Worm (Caenorhabditis elegans) whole organism, midembryonic: Measurements from ENCODE around the gene spp-16.

ENCODE experiments used
- T22C8.4 ChIP-seq: fragments of 200-800 bp; sonication (Bioruptor generic); IDR thresholded peaks from 2 replicates; pipeline ENCODE4 v1.3.6; 2022; ENCODE audit warnings: missing genetic modification characterization, missing compliant biosample characterization
- cog-1 ChIP-seq: sonication (generic microtip); optimal IDR thresholded peaks from 2 replicates; lab custom pipeline; 2016; ENCODE audit warnings: missing genetic modification characterization, missing compliant biosample characterization
- flt-1 ChIP-seq: fragments of 200-800 bp; sonication (Bioruptor generic); IDR thresholded peaks from 2 replicates; pipeline ENCODE4 v1.3.6; 2022; ENCODE audit warnings: missing genetic modification characterization, missing compliant biosample characterization
- klf-2 ChIP-seq: fragments of 200-800 bp; sonication (Bioruptor generic); conservative IDR thresholded peaks from 2 replicates; pipeline ENCODE4 v1.3.6; 2022; ENCODE audit warnings: missing genetic modification reagents, missing genetic modification characterization, missing compliant biosample characterization
- med-1 ChIP-seq: sonication (generic microtip); optimal IDR thresholded peaks from 2 replicates; lab custom pipeline; 2017; ENCODE audit warnings: missing genetic modification characterization, mild to moderate bottlenecking, missing compliant biosample characterization, antibody characterized with exemption, missing genetic modification reagents; ENCODE audit not compliant: insufficient read depth
- ref-1 ChIP-seq: fragments of 200-800 bp; sonication (Bioruptor generic); conservative IDR thresholded peaks from 2 replicates; pipeline ENCODE4 v1.3.6; 2022; ENCODE audit warnings: missing genetic modification reagents, missing genetic modification characterization, missing compliant biosample characterization
- tab-1 ChIP-seq: fragments of 200-800 bp; sonication (Bioruptor generic); IDR thresholded peaks from 2 replicates; pipeline ENCODE4 v1.3.6; 2022; ENCODE audit warnings: missing genetic modification characterization, missing compliant biosample characterization
- ztf-23 ChIP-seq: fragments of 200-800 bp; sonication (Bioruptor generic); IDR thresholded peaks from 2 replicates; pipeline ENCODE4 v1.3.6; 2022; ENCODE audit warnings: missing genetic modification reagents, missing genetic modification characterization, missing compliant biosample characterization
- ztf-29 ChIP-seq: fragments of 200-800 bp; sonication (Bioruptor generic); IDR thresholded peaks from 2 replicates; pipeline ENCODE4 v1.3.6; 2022; ENCODE audit warnings: missing genetic modification reagents, missing genetic modification characterization, missing compliant biosample characterization

- TF ChIP-seq klf-2 (GFP tag; lab: Robert Waterston, UW) = no peak
- TF ChIP-seq ref-1 (GFP tag; lab: Robert Waterston, UW) = no peak
- no peak for TF ChIP-seq flt-1 (GFP tag; lab: Robert Waterston, UW)
- no peak for TF ChIP-seq ztf-29 (GFP tag; lab: Robert Waterston, UW)
- TF ChIP-seq cog-1 (tag; lab: Kevin White, UChicago) = no peak
- TF ChIP-seq ztf-23 (GFP tag; lab: Robert Waterston, UW) = no peak
- TF ChIP-seq med-1 (GFP tag; lab: Kevin White, UChicago) = no peak
- TF ChIP-seq tab-1 (GFP tag; lab: Robert Waterston, UW) = no peak
- no peak for TF ChIP-seq T22C8.4 (GFP tag; lab: Robert Waterston, UW)
Observed at ce11 chrV:10889774-10890173, 11.3 kb downstream of the spp-16 start.
